Worm (Caenorhabditis elegans) whole organism, mixed stage, embryonic: ENCODE results near the gene B0286.1.

Source experiments
- elt-3 ChIP-seq: fragments of 150-350 bp; optimal IDR thresholded peaks from 2 replicates; lab custom pipeline; 2014; ENCODE audit warnings: missing biosample characterization, missing genetic modification characterization
- mab-5 ChIP-seq: fragments of 150-350 bp; optimal IDR thresholded peaks from 2 replicates; lab custom pipeline; 2014; ENCODE audit warnings: missing biosample characterization, missing genetic modification characterization
- mep-1 ChIP-seq: fragments of 150-350 bp; optimal IDR thresholded peaks from 2 replicates; lab custom pipeline; 2017; ENCODE audit warnings: missing biosample characterization, missing genetic modification reagents, missing genetic modification characterization, inconsistent platforms
- pha-4 ChIP-seq: fragments of 150-350 bp; optimal IDR thresholded peaks from 2 replicates; lab custom pipeline; 2018; ENCODE audit warnings: missing biosample characterization, missing genetic modification reagents, missing genetic modification characterization
- tbx-8 ChIP-seq: fragments of 200-800 bp; sonication (Bioruptor generic); optimal IDR thresholded peaks from 2 replicates; lab custom pipeline; 2018; ENCODE audit warnings: mild to moderate bottlenecking, missing genetic modification characterization, moderate library complexity, missing compliant biosample characterization
- unc-39 ChIP-seq: fragments of 150-350 bp; optimal IDR thresholded peaks from 2 replicates; lab custom pipeline; 2014; ENCODE audit warnings: missing biosample characterization, missing genetic modification characterization
- unc-62 ChIP-seq: fragments of 150-350 bp; optimal IDR thresholded peaks from 2 replicates; lab custom pipeline; 2014; ENCODE audit warnings: missing biosample characterization, missing genetic modification reagents, missing genetic modification characterization
- zip-8 ChIP-seq: fragments of 150-350 bp; optimal IDR thresholded peaks from 2 replicates; lab custom pipeline; 2014; ENCODE audit warnings: missing biosample characterization, missing genetic modification characterization
- ztf-11 ChIP-seq: fragments of 150-350 bp; optimal IDR thresholded peaks from 2 replicates; lab custom pipeline; 2014; ENCODE audit warnings: missing biosample characterization, missing genetic modification characterization

DNA sequence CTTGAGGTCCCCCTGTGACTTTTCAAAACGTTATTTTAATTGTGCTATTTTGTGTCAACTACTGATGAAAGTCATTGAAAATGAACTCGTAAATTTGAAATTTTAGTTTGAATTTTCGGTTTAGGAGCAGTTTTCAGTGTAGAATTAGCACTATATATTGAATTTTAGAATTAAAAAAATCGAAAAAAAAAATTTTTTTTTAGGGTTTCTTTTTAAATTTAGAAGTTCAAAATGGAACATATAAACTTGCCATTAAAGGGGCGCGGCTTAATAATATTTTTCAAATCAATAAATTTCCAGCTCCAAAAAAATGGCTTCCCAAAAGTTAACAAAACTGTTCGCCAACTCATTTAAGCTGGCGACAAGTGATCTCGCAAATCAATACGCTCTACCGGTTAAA, 27.4 kb upstream of the B0286.1 start, which contains the start of gene H20J04.9:
- TF ChIP-seq unc-39 (tag; lab: Kevin White, UChicago) (no peak), mab-5 (no peak), unc-62 (GFP tag; lab: Kevin White, UChicago) (no peak), elt-3 (tag; lab: Kevin White, UChicago) (no peak), pha-4 (no peak), ztf-11 (tag; lab: Kevin White, UChicago) (no peak), tbx-8 (GFP tag; lab: Kevin White, UChicago) (no peak), mep-1 (tag; lab: Kevin White, UChicago) (no peak), zip-8 (tag; lab: Kevin White, UChicago) (no peak)
